Fruit fly (Drosophila melanogaster) whole organism, embryonic: Measurements from ENCODE around the gene GstO2.

Source experiments
- ATbp ChIP-seq: fragments of 200-800 bp; sonication (Bioruptor generic); optimal IDR thresholded peaks from 2 replicates; lab custom pipeline; 2017; ENCODE audit warnings: missing biosample characterization, mild to moderate bottlenecking, missing genetic modification characterization, missing genetic modification reagents
- Atf-2 ChIP-seq: fragments of 200-800 bp; sonication (Bioruptor generic); optimal IDR thresholded peaks from 2 replicates; lab custom pipeline; 2016; ENCODE audit warnings: missing biosample characterization, missing genetic modification characterization
- Atf3 ChIP-seq: fragments of 200-800 bp; sonication (Bioruptor generic); optimal IDR thresholded peaks from 3 replicates; lab custom pipeline; 2016; ENCODE audit warnings: missing biosample characterization, missing genetic modification characterization
- BEAF-32 ChIP-seq: fragments of 200-800 bp; sonication (Bioruptor generic); optimal IDR thresholded peaks from 3 replicates; lab custom pipeline; 2017; ENCODE audit warnings: missing biosample characterization, missing genetic modification characterization, mild to moderate bottlenecking, moderate library complexity, missing genetic modification reagents
- CG10543 ChIP-seq: fragments of 200-800 bp; sonication (Bioruptor generic); optimal IDR thresholded peaks from 3 replicates; lab custom pipeline; 2017; ENCODE audit warnings: missing biosample characterization, mild to moderate bottlenecking, missing genetic modification characterization, moderate library complexity
- CG11085 ChIP-seq: fragments of 200-800 bp; sonication (Bioruptor generic); IDR thresholded peaks from 2 replicates; pipeline ENCODE4 v1.3.6; 2022; ENCODE audit warnings: missing biosample characterization, missing genetic modification characterization
- CG12769 ChIP-seq: fragments of 200-800 bp; sonication (Bioruptor generic); optimal IDR thresholded peaks from 2 replicates; lab custom pipeline; 2019; ENCODE audit warnings: missing biosample characterization, mild to moderate bottlenecking, missing genetic modification characterization, moderate library complexity
- CG13287 ChIP-seq: fragments of 200-800 bp; sonication (Bioruptor generic); IDR thresholded peaks from 2 replicates; pipeline ENCODE4 v1.3.6; 2022; ENCODE audit warnings: missing biosample characterization, missing genetic modification characterization; ENCODE audit not compliant: partially characterized antibody
- CG14441 ChIP-seq: fragments of 200-800 bp; sonication (Bioruptor generic); IDR thresholded peaks from 2 replicates; pipeline ENCODE4 v1.3.6; 2022; ENCODE audit warnings: missing biosample characterization, missing genetic modification characterization
- CG16779 ChIP-seq: fragments of 200-800 bp; sonication (Bioruptor generic); IDR thresholded peaks from 2 replicates; pipeline ENCODE4 v1.3.6; 2022; ENCODE audit warnings: missing biosample characterization, missing genetic modification characterization
- CG16813 ChIP-seq: fragments of 200-800 bp; sonication (Bioruptor generic); IDR thresholded peaks from 3 replicates; pipeline ENCODE4 v1.3.6; 2022; ENCODE audit warnings: missing biosample characterization, missing genetic modification characterization; ENCODE audit not compliant: partially characterized antibody
- CG18599 ChIP-seq: fragments of 200-800 bp; sonication (Bioruptor generic); optimal IDR thresholded peaks from 3 replicates; lab custom pipeline; 2017; ENCODE audit warnings: missing biosample characterization, missing genetic modification characterization, mild to moderate bottlenecking, moderate library complexity, missing genetic modification reagents
- CG2120 ChIP-seq: fragments of 200-800 bp; sonication (Bioruptor generic); optimal IDR thresholded peaks from 3 replicates; lab custom pipeline; 2016; ENCODE audit warnings: missing biosample characterization, missing genetic modification characterization
- CG30403 ChIP-seq: fragments of 200-800 bp; sonication (Bioruptor generic); optimal IDR thresholded peaks from 3 replicates; lab custom pipeline; 2016; ENCODE audit warnings: missing biosample characterization, missing genetic modification characterization
- CG4328 ChIP-seq: fragments of 200-800 bp; sonication (Bioruptor generic); optimal IDR thresholded peaks from 3 replicates; lab custom pipeline; 2017; ENCODE audit warnings: missing biosample characterization, missing genetic modification reagents, missing genetic modification characterization
- CG5953 ChIP-seq: fragments of 200-800 bp; sonication (Bioruptor generic); IDR thresholded peaks from 2 replicates; pipeline ENCODE4 v1.3.6; 2022; ENCODE audit warnings: missing biosample characterization, missing genetic modification characterization
- CG7556 ChIP-seq: fragments of 200-800 bp; sonication (Bioruptor generic); optimal IDR thresholded peaks from 2 replicates; lab custom pipeline; 2017; ENCODE audit warnings: missing biosample characterization, mild to moderate bottlenecking, missing genetic modification characterization
- CG8944 ChIP-seq: fragments of 200-800 bp; sonication (Bioruptor generic); optimal IDR thresholded peaks from 3 replicates; lab custom pipeline; 2016; ENCODE audit warnings: missing biosample characterization, missing genetic modification characterization
- CG9797 ChIP-seq: fragments of 200-800 bp; sonication (Bioruptor generic); optimal IDR thresholded peaks from 3 replicates; lab custom pipeline; 2018; ENCODE audit warnings: missing biosample characterization, mild to moderate bottlenecking, missing genetic modification characterization
- CG9932 ChIP-seq: fragments of 200-800 bp; sonication (Bioruptor generic); IDR thresholded peaks from 2 replicates; pipeline ENCODE4 v1.3.6; 2022; ENCODE audit warnings: missing biosample characterization, missing genetic modification characterization
- Chrac-16 ChIP-seq: fragments of 200-800 bp; sonication (Bioruptor generic); optimal IDR thresholded peaks from 3 replicates; lab custom pipeline; 2016; ENCODE audit warnings: missing biosample characterization, missing genetic modification characterization
- CrebB ChIP-seq: fragments of 200-800 bp; sonication (Bioruptor generic); optimal IDR thresholded peaks from 3 replicates; lab custom pipeline; 2018; ENCODE audit warnings: missing biosample characterization, mild to moderate bottlenecking, missing genetic modification characterization
- Doc3 ChIP-seq: fragments of 200-800 bp; sonication (Bioruptor generic); IDR thresholded peaks from 3 replicates; pipeline ENCODE4 v1.3.6; 2022; ENCODE audit warnings: missing biosample characterization, missing genetic modification characterization; ENCODE audit not compliant: partially characterized antibody
- E2f1 ChIP-seq: fragments of 200-800 bp; sonication (Bioruptor generic); IDR thresholded peaks from 2 replicates; pipeline ENCODE4 v1.3.6; 2022; ENCODE audit warnings: missing biosample characterization, missing genetic modification characterization
- Hr51 ChIP-seq, 2 experiments: fragments of 200-800 bp; sonication (Bioruptor generic); optimal IDR thresholded peaks; 2 replicates in 1 of 2; 3 replicates in 1 of 2; lab custom pipeline; 2016 to 2018; ENCODE audit warnings: missing biosample characterization in 2 of 2, missing genetic modification characterization in 2 of 2, mild to moderate bottlenecking in 1 of 2, moderate library complexity in 1 of 2
- Hr78 ChIP-seq, 2 experiments: fragments of 200-800 bp in 1 of 2; fragments of >200 bp in 1 of 2; sonication (Bioruptor generic) in 1 of 2; optimal IDR thresholded peaks; 2 replicates each; lab custom pipeline; 2017 to 2019; ENCODE audit warnings: missing biosample characterization in 2 of 2, missing genetic modification characterization in 2 of 2, mild to moderate bottlenecking in 1 of 2, moderate library complexity in 1 of 2
- Oli ChIP-seq: fragments of 200-800 bp; sonication (Bioruptor generic); optimal IDR thresholded peaks from 2 replicates; lab custom pipeline; 2018; ENCODE audit warnings: missing biosample characterization, mild to moderate bottlenecking, missing genetic modification characterization, moderate library complexity
- Pdp1 ChIP-seq, 2 experiments: fragments of 200-800 bp; sonication (Bioruptor generic); optimal IDR thresholded peaks; 3 replicates each; lab custom pipeline; 2016; ENCODE audit warnings: missing biosample characterization in 2 of 2, missing genetic modification characterization in 2 of 2, mild to moderate bottlenecking in 1 of 2, moderate library complexity in 1 of 2
- Rfx ChIP-seq: fragments of 200-800 bp; sonication (Bioruptor generic); IDR thresholded peaks from 2 replicates; pipeline ENCODE4 v1.3.6; 2022; ENCODE audit warnings: missing biosample characterization, missing genetic modification characterization
- bbx ChIP-seq: fragments of 200-800 bp; sonication (Bioruptor generic); IDR thresholded peaks from 2 replicates; pipeline ENCODE4 v1.3.6; 2022; ENCODE audit warnings: missing biosample characterization, missing genetic modification characterization; ENCODE audit not compliant: partially characterized antibody
- bcd ChIP-seq: fragments of 200-800 bp; sonication (Bioruptor generic); optimal IDR thresholded peaks from 2 replicates; lab custom pipeline; 2017; ENCODE audit warnings: missing biosample characterization, mild to moderate bottlenecking, missing genetic modification characterization
- dimm ChIP-seq: fragments of 200-800 bp; sonication (Bioruptor generic); IDR thresholded peaks from 2 replicates; pipeline ENCODE4 v1.3.6; 2022; ENCODE audit warnings: missing biosample characterization, missing genetic modification characterization
- en ChIP-seq: fragments of 200-800 bp; sonication (Bioruptor generic); optimal IDR thresholded peaks from 2 replicates; lab custom pipeline; 2016; ENCODE audit warnings: missing biosample characterization, missing genetic modification characterization
- fu2 ChIP-seq: fragments of 200-800 bp; sonication (Bioruptor generic); optimal IDR thresholded peaks from 2 replicates; lab custom pipeline; 2016; ENCODE audit warnings: missing biosample characterization, missing genetic modification characterization
- gfzf ChIP-seq: fragments of 200-800 bp; sonication (Bioruptor generic); optimal IDR thresholded peaks from 2 replicates; lab custom pipeline; 2016; ENCODE audit warnings: missing biosample characterization, mild to moderate bottlenecking, missing genetic modification characterization, moderate library complexity
- ham ChIP-seq: fragments of 200-800 bp; sonication (Bioruptor generic); IDR thresholded peaks from 2 replicates; pipeline ENCODE4 v1.3.6; 2022; ENCODE audit warnings: missing biosample characterization, missing genetic modification characterization
- insv ChIP-seq, 2 experiments: fragments of 200-800 bp; sonication (Bioruptor generic); optimal IDR thresholded peaks; 3 replicates each; lab custom pipeline; 2016 to 2018; ENCODE audit warnings: missing biosample characterization in 2 of 2, missing genetic modification characterization in 2 of 2
- jigr1 ChIP-seq: fragments of 200-800 bp; sonication (Bioruptor generic); IDR thresholded peaks from 3 replicates; pipeline ENCODE4 v1.3.6; 2022; ENCODE audit warnings: missing biosample characterization, missing genetic modification characterization
- lab ChIP-seq: fragments of 200-800 bp; sonication (Bioruptor generic); optimal IDR thresholded peaks from 3 replicates; lab custom pipeline; 2017; ENCODE audit warnings: missing biosample characterization, missing genetic modification characterization, mild to moderate bottlenecking, moderate library complexity, missing genetic modification reagents
- lola ChIP-seq, 3 experiments: fragments of >200 bp in 2 of 3; fragments of 200-800 bp in 1 of 3; sonication (Bioruptor generic) in 1 of 3; optimal IDR thresholded peaks; 2 replicates each; lab custom pipeline; 2017 to 2019; ENCODE audit warnings: missing biosample characterization in 3 of 3, missing genetic modification characterization in 3 of 3, mild to moderate bottlenecking in 1 of 3, moderate library complexity in 1 of 3
- mld ChIP-seq: fragments of 200-800 bp; sonication (Bioruptor generic); IDR thresholded peaks from 3 replicates; pipeline ENCODE4 v1.3.6; 2022; ENCODE audit warnings: missing biosample characterization, missing genetic modification characterization; ENCODE audit not compliant: partially characterized antibody
- pzg ChIP-seq: fragments of 200-800 bp; sonication (Bioruptor generic); optimal IDR thresholded peaks from 3 replicates; lab custom pipeline; 2018; ENCODE audit warnings: missing biosample characterization, mild to moderate bottlenecking, missing genetic modification characterization, moderate library complexity
- sc ChIP-seq, 3 experiments: fragments of >200 bp in 2 of 3; fragments of 200-800 bp in 1 of 3; sonication (Bioruptor generic) in 1 of 3; optimal IDR thresholded peaks; 2 replicates in 2 of 3; 3 replicates in 1 of 3; lab custom pipeline; 2017; ENCODE audit warnings: mild to moderate bottlenecking in 1 of 3, missing biosample characterization in 1 of 3, missing genetic modification characterization in 1 of 3, missing genetic modification reagents in 1 of 3
- sens-2 ChIP-seq: fragments of 200-800 bp; sonication (Bioruptor generic); IDR thresholded peaks from 2 replicates; pipeline ENCODE4 v1.3.6; 2022; ENCODE audit warnings: missing biosample characterization, missing genetic modification characterization
- shn ChIP-seq: fragments of 200-800 bp; sonication (Bioruptor generic); optimal IDR thresholded peaks from 3 replicates; lab custom pipeline; 2016; ENCODE audit warnings: missing biosample characterization, missing genetic modification characterization
- tna ChIP-seq: fragments of 200-800 bp; sonication (Bioruptor generic); IDR thresholded peaks from 2 replicates; pipeline ENCODE4 v1.3.6; 2022; ENCODE audit warnings: missing biosample characterization, missing genetic modification characterization; ENCODE audit not compliant: partially characterized antibody
- unc-4 ChIP-seq: fragments of 200-800 bp; sonication (Bioruptor generic); IDR thresholded peaks from 2 replicates; pipeline ENCODE4 v1.3.6; 2022; ENCODE audit warnings: missing biosample characterization, missing genetic modification characterization; ENCODE audit not compliant: partially characterized antibody
- zfh2 ChIP-seq: fragments of 200-800 bp; sonication (Bioruptor generic); optimal IDR thresholded peaks from 2 replicates; lab custom pipeline; 2016; ENCODE audit warnings: missing biosample characterization, missing genetic modification characterization

The GstO2 gene

dm6 chr3L:8547104-8547523 is 23.8 kb upstream of the GstO2 start (continued):
- TF ChIP-seq CG12769, result peak; percentile 85
- no peak for TF ChIP-seq unc-4 (GFP tag; lab: Robert Waterston, UW)
- peak; percentile 93 for TF ChIP-seq lab (GFP tag; lab: Kevin White, UChicago)
- TF ChIP-seq lola (GFP tag; optimal IDR thresholded peaks at IDR 0.05; lab: Kevin White, UChicago), result peak in 1 of 3 experiments; percentile 76
- no peak for TF ChIP-seq pzg (GFP tag; lab: Kevin White, UChicago)
- TF ChIP-seq mld (GFP tag; lab: Robert Waterston, UW), result no peak
- peak; percentile 92 for TF ChIP-seq CG30403 (GFP tag; lab: Kevin White, UChicago)
- TF ChIP-seq jigr1 (GFP tag; lab: Robert Waterston, UW), result peak; percentile 41; the same call in 1 of the 3 replicates
- TF ChIP-seq sc (optimal IDR thresholded peaks at IDR 0.05; lab: Kevin White, UChicago), result no peak
- peak; percentile 67 for TF ChIP-seq sc (GFP tag; optimal IDR thresholded peaks at IDR 0.05; lab: Kevin White, UChicago)
- TF ChIP-seq CrebB (tag; lab: Kevin White, UChicago), result peak; percentile 67
- peak; percentile 61 for TF ChIP-seq fu2
- peak; percentile 85 for TF ChIP-seq ATbp (GFP tag; lab: Kevin White, UChicago)
- TF ChIP-seq gfzf (GFP tag; lab: Kevin White, UChicago), result no peak
- no peak for TF ChIP-seq CG9797 (GFP tag; lab: Kevin White, UChicago)
- 0 out of 2 replicates have a peak, but pooled peaks have one; percentile 60 for TF ChIP-seq CG16779 (GFP tag; lab: Robert Waterston, UW)
- TF ChIP-seq CG2120 (GFP tag; lab: Kevin White, UChicago), result peak; percentile 91
- TF ChIP-seq CG14441, result peak; percentile 80
- peak; percentile 55 for TF ChIP-seq Atf3
- TF ChIP-seq CG5953 (GFP tag; lab: Robert Waterston, UW), result peak; percentile 29; the same call in 1 of the 2 replicates
- TF ChIP-seq CG11085 (GFP tag; lab: Robert Waterston, UW), result peak; percentile 64
- peak; percentile 91 for TF ChIP-seq Rfx (GFP tag; lab: Robert Waterston, UW)
- peak; percentile 89 for TF ChIP-seq CG10543
- TF ChIP-seq Hr78 (GFP tag; optimal IDR thresholded peaks at IDR 0.05; lab: Kevin White, UChicago), result peak in 1 of 2 experiments; percentile 37
- TF ChIP-seq bcd (GFP tag; lab: Kevin White, UChicago), result peak; percentile 85
- no peak for TF ChIP-seq CG16813 (GFP tag; lab: Robert Waterston, UW)
- no peak for TF ChIP-seq CG13287 (GFP tag; lab: Robert Waterston, UW)
- peak; percentile 71 to 91 for TF ChIP-seq Hr51 (GFP tag; optimal IDR thresholded peaks at IDR 0.05; lab: Kevin White, UChicago)
- TF ChIP-seq Oli, result peak; percentile 91
- TF ChIP-seq tna (GFP tag; lab: Robert Waterston, UW), result no peak
- TF ChIP-seq sens-2 (GFP tag; lab: Robert Waterston, UW), result 0 out of 2 replicates have a peak, but pooled peaks have one; percentile 36
- peak; percentile 93 for TF ChIP-seq CG7556 (GFP tag; lab: Kevin White, UChicago)
- TF ChIP-seq BEAF-32 (GFP tag; lab: Kevin White, UChicago), result peak; percentile 2
- peak; percentile 55 for TF ChIP-seq en
- peak in 1 of 2 experiments; percentile 40 for TF ChIP-seq insv (GFP tag; optimal IDR thresholded peaks at IDR 0.05; lab: Kevin White, UChicago)
- no peak for TF ChIP-seq ham (GFP tag; lab: Robert Waterston, UW)
- no peak for TF ChIP-seq Doc3 (GFP tag; lab: Robert Waterston, UW)
- TF ChIP-seq E2f1 (GFP tag; lab: Robert Waterston, UW), result peak; percentile 65
- peak; percentile 69 for TF ChIP-seq Atf-2 (GFP tag; lab: Kevin White, UChicago)
- TF ChIP-seq CG9932 (GFP tag; lab: Robert Waterston, UW), result peak; percentile 87
- TF ChIP-seq CG8944 (GFP tag; lab: Kevin White, UChicago), result peak; percentile 66
- no peak for TF ChIP-seq bbx (GFP tag; lab: Robert Waterston, UW)
- peak; percentile 76 for TF ChIP-seq Chrac-16
- peak; percentile 92 for TF ChIP-seq CG18599
- peak; percentile 80 to 94 for TF ChIP-seq Pdp1 (GFP tag; optimal IDR thresholded peaks at IDR 0.05; lab: Kevin White, UChicago)
- peak; percentile 72 for TF ChIP-seq shn (GFP tag; lab: Kevin White, UChicago)
- TF ChIP-seq dimm, result peak; percentile 47; the same call in 1 of the 2 replicates
- TF ChIP-seq zfh2, result peak; percentile 74
- peak; percentile 77 for TF ChIP-seq CG4328
